Fruit fly (Drosophila melanogaster) whole organism, embryonic: ENCODE results near the gene Nup107.
A peak's percentile ranks its signal among the peaks of the same experiment; 100 is the strongest.

Source experiments
- Ada2b ChIP-seq: fragments of 200-800 bp; sonication (Bioruptor generic); IDR thresholded peaks from 2 replicates; pipeline ENCODE4 v1.3.6; 2022; ENCODE audit warnings: missing biosample characterization, missing genetic modification characterization
- Aef1 ChIP-seq: fragments of 200-800 bp; sonication (Bioruptor generic); IDR thresholded peaks from 3 replicates; pipeline ENCODE4 v1.3.6; 2022; ENCODE audit warnings: missing biosample characterization, missing genetic modification characterization
- BtbVII ChIP-seq: fragments of 200-800 bp; sonication (Bioruptor generic); optimal IDR thresholded peaks from 3 replicates; lab custom pipeline; 2017; ENCODE audit warnings: missing biosample characterization, mild to moderate bottlenecking, missing genetic modification characterization
- Bteb2 ChIP-seq: fragments of 200-800 bp; sonication (Bioruptor generic); optimal IDR thresholded peaks from 2 replicates; lab custom pipeline; 2016; ENCODE audit warnings: missing biosample characterization, missing genetic modification characterization
- CG11504 ChIP-seq: fragments of 200-800 bp; sonication (Bioruptor generic); optimal IDR thresholded peaks from 3 replicates; lab custom pipeline; 2019; ENCODE audit warnings: missing biosample characterization, mild to moderate bottlenecking, missing genetic modification characterization, moderate library complexity
- CG12659 ChIP-seq: fragments of 200-800 bp; sonication (Bioruptor generic); optimal IDR thresholded peaks from 3 replicates; lab custom pipeline; 2017; ENCODE audit warnings: mild to moderate bottlenecking, missing biosample characterization, missing genetic modification reagents, missing genetic modification characterization
- CG15269 ChIP-seq: fragments of 200-800 bp; sonication (Bioruptor generic); optimal IDR thresholded peaks from 2 replicates; lab custom pipeline; 2018; ENCODE audit warnings: missing biosample characterization, mild to moderate bottlenecking, missing genetic modification characterization, moderate library complexity
- CG16779 ChIP-seq: fragments of 200-800 bp; sonication (Bioruptor generic); IDR thresholded peaks from 2 replicates; pipeline ENCODE4 v1.3.6; 2022; ENCODE audit warnings: missing biosample characterization, missing genetic modification characterization
- CG16813 ChIP-seq: fragments of 200-800 bp; sonication (Bioruptor generic); IDR thresholded peaks from 3 replicates; pipeline ENCODE4 v1.3.6; 2022; ENCODE audit warnings: missing biosample characterization, missing genetic modification characterization; ENCODE audit not compliant: partially characterized antibody
- CG17385 ChIP-seq: fragments of 200-800 bp; sonication (Bioruptor generic); optimal IDR thresholded peaks from 3 replicates; lab custom pipeline; 2018; ENCODE audit warnings: missing biosample characterization, mild to moderate bottlenecking, missing genetic modification characterization
- CG18599 ChIP-seq: fragments of 200-800 bp; sonication (Bioruptor generic); optimal IDR thresholded peaks from 3 replicates; lab custom pipeline; 2017; ENCODE audit warnings: missing biosample characterization, missing genetic modification characterization, mild to moderate bottlenecking, moderate library complexity, missing genetic modification reagents
- CG2199 ChIP-seq: fragments of 200-800 bp; sonication (Bioruptor generic); IDR thresholded peaks from 3 replicates; pipeline ENCODE4 v1.3.6; 2022; ENCODE audit warnings: missing biosample characterization, missing genetic modification characterization
- CG4282 ChIP-seq: fragments of 200-800 bp; sonication (Bioruptor generic); optimal IDR thresholded peaks from 2 replicates; lab custom pipeline; 2016; ENCODE audit warnings: missing biosample characterization, missing genetic modification characterization
- CG43689 ChIP-seq: fragments of 200-800 bp; sonication (Bioruptor generic); IDR thresholded peaks from 2 replicates; pipeline ENCODE4 v1.3.6; 2022; ENCODE audit warnings: missing biosample characterization, missing genetic modification characterization
- CG4707 ChIP-seq: fragments of 200-800 bp; sonication (Bioruptor generic); optimal IDR thresholded peaks from 2 replicates; lab custom pipeline; 2018; ENCODE audit warnings: missing biosample characterization, mild to moderate bottlenecking, missing genetic modification characterization, moderate library complexity
- CG6683 ChIP-seq: fragments of 200-800 bp; sonication (Bioruptor generic); optimal IDR thresholded peaks from 2 replicates; lab custom pipeline; 2017; ENCODE audit warnings: missing biosample characterization, mild to moderate bottlenecking, missing genetic modification characterization, missing genetic modification reagents
- CG6854 ChIP-seq: fragments of 200-800 bp; sonication (Bioruptor generic); optimal IDR thresholded peaks from 3 replicates; lab custom pipeline; 2017; ENCODE audit warnings: missing biosample characterization, mild to moderate bottlenecking, missing genetic modification characterization
- CG8359 ChIP-seq: fragments of 200-800 bp; sonication (Bioruptor generic); optimal IDR thresholded peaks from 2 replicates; lab custom pipeline; 2017; ENCODE audit warnings: missing biosample characterization, mild to moderate bottlenecking, missing genetic modification characterization, borderline replicate concordance
- CG9876 ChIP-seq: fragments of 200-800 bp; sonication (Bioruptor generic); optimal IDR thresholded peaks from 2 replicates; lab custom pipeline; 2016; ENCODE audit warnings: missing biosample characterization, missing genetic modification characterization
- CoRest ChIP-seq: fragments of 200-800 bp; sonication (Bioruptor generic); optimal IDR thresholded peaks from 3 replicates; lab custom pipeline; 2018; ENCODE audit warnings: missing biosample characterization, mild to moderate bottlenecking, missing genetic modification characterization, moderate library complexity
- Dref ChIP-seq: fragments of 200-800 bp; sonication (Bioruptor generic); IDR thresholded peaks from 2 replicates; pipeline ENCODE4 v1.3.6; 2022; ENCODE audit warnings: missing biosample characterization, missing genetic modification characterization
- Elba2 ChIP-seq: fragments of 200-800 bp; sonication (Bioruptor generic); optimal IDR thresholded peaks from 3 replicates; lab custom pipeline; 2016; ENCODE audit warnings: missing biosample characterization, missing genetic modification characterization
- Ets97D ChIP-seq: fragments of 200-800 bp; sonication (Bioruptor generic); optimal IDR thresholded peaks from 3 replicates; lab custom pipeline; 2016; ENCODE audit warnings: missing biosample characterization, missing genetic modification characterization
- HHEX ChIP-seq: fragments of 200-800 bp; sonication (Bioruptor generic); optimal IDR thresholded peaks from 3 replicates; lab custom pipeline; 2017; ENCODE audit warnings: missing biosample characterization, mild to moderate bottlenecking, missing genetic modification characterization, missing genetic modification reagents
- Hand ChIP-seq: fragments of 200-800 bp; sonication (Bioruptor generic); optimal IDR thresholded peaks from 2 replicates; lab custom pipeline; 2017; ENCODE audit warnings: mild to moderate bottlenecking, missing biosample characterization, missing genetic modification reagents, missing genetic modification characterization
- Hr78 ChIP-seq, 2 experiments: fragments of 200-800 bp in 1 of 2; fragments of >200 bp in 1 of 2; sonication (Bioruptor generic) in 1 of 2; optimal IDR thresholded peaks; 2 replicates each; lab custom pipeline; 2017 to 2019; ENCODE audit warnings: missing biosample characterization in 2 of 2, missing genetic modification characterization in 2 of 2, mild to moderate bottlenecking in 1 of 2, moderate library complexity in 1 of 2
- MBD-R2 ChIP-seq: fragments of 200-800 bp; sonication (Bioruptor generic); IDR thresholded peaks from 2 replicates; pipeline ENCODE4 v1.3.6; 2022; ENCODE audit warnings: missing biosample characterization, missing genetic modification characterization
- Mad ChIP-seq: fragments of 200-800 bp; sonication (Bioruptor generic); optimal IDR thresholded peaks from 2 replicates; lab custom pipeline; 2016; ENCODE audit warnings: missing biosample characterization, missing genetic modification characterization
- Med ChIP-seq: fragments of 200-800 bp; sonication (Bioruptor generic); peaks from one replicate; lab custom pipeline; 2016; ENCODE audit warnings: missing biosample characterization, missing genetic modification characterization, mild to moderate bottlenecking, inconsistent platforms, moderate library complexity
- NFAT ChIP-seq: fragments of 200-800 bp; sonication (Bioruptor generic); IDR thresholded peaks from 2 replicates; pipeline ENCODE4 v1.3.6; 2022; ENCODE audit warnings: missing biosample characterization, missing genetic modification characterization
- Stat92E ChIP-seq, 3 experiments: fragments of >200 bp in 2 of 3; fragments of 200-800 bp in 1 of 3; sonication (Bioruptor generic) in 1 of 3; optimal IDR thresholded peaks; 2 replicates each; lab custom pipeline; 2017 to 2019; ENCODE audit warnings: missing biosample characterization in 3 of 3, missing genetic modification characterization in 3 of 3, mild to moderate bottlenecking in 1 of 3, moderate library complexity in 1 of 3
- TFAM ChIP-seq: fragments of 200-800 bp; sonication (Bioruptor generic); optimal IDR thresholded peaks from 2 replicates; lab custom pipeline; 2017; ENCODE audit warnings: missing biosample characterization, missing genetic modification characterization, inconsistent platforms
- Xrp1 ChIP-seq: fragments of 200-800 bp; sonication (Bioruptor generic); IDR thresholded peaks from 2 replicates; pipeline ENCODE4 v1.3.6; 2022; ENCODE audit warnings: missing biosample characterization, missing genetic modification characterization
- ab ChIP-seq: fragments of 200-800 bp; sonication (Bioruptor generic); optimal IDR thresholded peaks from 2 replicates; lab custom pipeline; 2016; ENCODE audit warnings: missing biosample characterization, missing genetic modification characterization
- abd-A ChIP-seq: fragments of 200-800 bp; sonication (Bioruptor generic); optimal IDR thresholded peaks from 3 replicates; lab custom pipeline; 2019; ENCODE audit warnings: missing biosample characterization, mild to moderate bottlenecking, missing genetic modification characterization, moderate library complexity
- amos ChIP-seq: fragments of 200-800 bp; sonication (Bioruptor generic); IDR thresholded peaks from 2 replicates; pipeline ENCODE4 v1.3.6; 2022; ENCODE audit warnings: missing biosample characterization, missing genetic modification characterization; ENCODE audit not compliant: partially characterized antibody
- corto ChIP-seq: fragments of 200-800 bp; sonication (Bioruptor generic); optimal IDR thresholded peaks from 2 replicates; lab custom pipeline; 2016; ENCODE audit warnings: missing biosample characterization, mild to moderate bottlenecking, missing genetic modification characterization, moderate library complexity
- dmrt11E ChIP-seq: fragments of 200-800 bp; sonication (Bioruptor generic); optimal IDR thresholded peaks from 3 replicates; lab custom pipeline; 2018; ENCODE audit warnings: missing biosample characterization, mild to moderate bottlenecking, missing genetic modification characterization, moderate library complexity
- ewg ChIP-seq: fragments of 200-800 bp; sonication (Bioruptor generic); optimal IDR thresholded peaks from 3 replicates; lab custom pipeline; 2017; ENCODE audit warnings: mild to moderate bottlenecking, missing biosample characterization, missing genetic modification reagents, missing genetic modification characterization
- gce ChIP-seq: fragments of 200-800 bp; sonication (Bioruptor generic); IDR thresholded peaks from 3 replicates; pipeline ENCODE4 v1.3.6; 2022; ENCODE audit warnings: missing biosample characterization, missing genetic modification characterization
- hb ChIP-seq: fragments of 200-800 bp; sonication (Bioruptor generic); IDR thresholded peaks from 3 replicates; pipeline ENCODE4 v1.3.6; 2022; ENCODE audit warnings: missing biosample characterization, missing genetic modification characterization; ENCODE audit not compliant: partially characterized antibody
- oc ChIP-seq: fragments of 200-800 bp; sonication (Bioruptor generic); optimal IDR thresholded peaks from 2 replicates; lab custom pipeline; 2018; ENCODE audit warnings: missing biosample characterization, mild to moderate bottlenecking, missing genetic modification characterization, moderate library complexity
- row ChIP-seq: fragments of 200-800 bp; sonication (Bioruptor generic); IDR thresholded peaks from 3 replicates; pipeline ENCODE4 v1.3.6; 2022; ENCODE audit warnings: missing biosample characterization, missing genetic modification characterization
- sd ChIP-seq: fragments of 200-800 bp; sonication (Bioruptor generic); optimal IDR thresholded peaks from 3 replicates; lab custom pipeline; 2018; ENCODE audit warnings: missing biosample characterization, mild to moderate bottlenecking, missing genetic modification characterization, moderate library complexity
- sens ChIP-seq: fragments of 200-800 bp; sonication (Bioruptor generic); peaks from one replicate; lab custom pipeline; 2016; ENCODE audit warnings: missing biosample characterization, missing genetic modification characterization
- sna ChIP-seq: fragments of 200-800 bp; sonication (Bioruptor generic); IDR thresholded peaks from 2 replicates; pipeline ENCODE4 v1.3.6; 2022; ENCODE audit warnings: missing biosample characterization, missing genetic modification characterization; ENCODE audit not compliant: partially characterized antibody
- unc-4 ChIP-seq: fragments of 200-800 bp; sonication (Bioruptor generic); IDR thresholded peaks from 2 replicates; pipeline ENCODE4 v1.3.6; 2022; ENCODE audit warnings: missing biosample characterization, missing genetic modification characterization; ENCODE audit not compliant: partially characterized antibody
- zen2 ChIP-seq: fragments of 200-800 bp; sonication (Bioruptor generic); IDR thresholded peaks from 3 replicates; pipeline ENCODE4 v1.3.6; 2022; ENCODE audit warnings: missing biosample characterization, missing genetic modification characterization; ENCODE audit not compliant: partially characterized antibody
- zf30C ChIP-seq: fragments of 200-800 bp; sonication (Bioruptor generic); optimal IDR thresholded peaks from 3 replicates; lab custom pipeline; 2018; ENCODE audit warnings: missing biosample characterization, mild to moderate bottlenecking, missing genetic modification characterization

Nup107 gene

dm6 chr2L:10756049-10756448 lies 20.2 kb upstream of the Nup107 start, which contains the start of gene CG17124 (continued):
- peak; percentile 69 for TF ChIP-seq NFAT (GFP tag; lab: Robert Waterston, UW)
- peak; percentile 19 for TF ChIP-seq Hand
- no peak for TF ChIP-seq corto
- no peak for TF ChIP-seq CG8359 (GFP tag; lab: Kevin White, UChicago)
- TF ChIP-seq CG18599 (GFP tag; lab: Kevin White, UChicago), result peak; percentile 51
- TF ChIP-seq Stat92E (GFP tag; optimal IDR thresholded peaks at IDR 0.05; lab: Kevin White, UChicago), result no peak
- no peak for TF ChIP-seq hb (GFP tag; lab: Robert Waterston, UW)
- TF ChIP-seq abd-A (tag; lab: Kevin White, UChicago), result peak; percentile 87
- TF ChIP-seq Ada2b (GFP tag; lab: Robert Waterston, UW), result no peak
- peak; percentile 52 for TF ChIP-seq sens (GFP tag; lab: Kevin White, UChicago)
- no peak for TF ChIP-seq CoRest (tag; lab: Kevin White, UChicago)
- peak; percentile 19 for TF ChIP-seq CG9876 (GFP tag; lab: Kevin White, UChicago)
- peak; percentile 15 for TF ChIP-seq CG12659 (GFP tag; lab: Kevin White, UChicago)
- 0 out of 2 replicates have a peak, but pooled peaks have one; percentile 13 for TF ChIP-seq Xrp1 (GFP tag; lab: Robert Waterston, UW)
- TF ChIP-seq dmrt11E, result no peak
- no peak; the same call in 1 of the 3 replicates for TF ChIP-seq zen2
- TF ChIP-seq Ets97D (GFP tag; lab: Kevin White, UChicago), result no peak
- TF ChIP-seq Aef1 (GFP tag; lab: Robert Waterston, UW), result no peak
- peak in 1 of 2 experiments; percentile 2 for TF ChIP-seq Hr78 (GFP tag; optimal IDR thresholded peaks at IDR 0.05; lab: Kevin White, UChicago)
- no peak for TF ChIP-seq ewg (GFP tag; lab: Kevin White, UChicago)
- TF ChIP-seq Med (GFP tag; lab: Kevin White, UChicago), result peak; percentile 91
- TF ChIP-seq Dref (GFP tag; lab: Robert Waterston, UW), result no peak
- peak; percentile 40 for TF ChIP-seq HHEX (GFP tag; lab: Kevin White, UChicago)
- TF ChIP-seq Mad (GFP tag; lab: Kevin White, UChicago), result peak; percentile 22
- TF ChIP-seq CG4707 (GFP tag; lab: Kevin White, UChicago), result peak; percentile 13
- no peak for TF ChIP-seq zf30C (GFP tag; lab: Kevin White, UChicago)
- TF ChIP-seq CG16779 (GFP tag; lab: Robert Waterston, UW), result no peak
- peak; percentile 44 for TF ChIP-seq oc (tag; lab: Kevin White, UChicago)
- TF ChIP-seq CG6683 (GFP tag; lab: Kevin White, UChicago), result peak; percentile 26
- TF ChIP-seq BtbVII (GFP tag; lab: Kevin White, UChicago), result no peak
- no peak for TF ChIP-seq Bteb2
- no peak for TF ChIP-seq CG43689 (GFP tag; lab: Robert Waterston, UW)
- no peak for TF ChIP-seq CG16813 (GFP tag; lab: Robert Waterston, UW)
- peak; percentile 21; the same call in 1 of the 2 replicates for TF ChIP-seq MBD-R2
- TF ChIP-seq gce (GFP tag; lab: Robert Waterston, UW), result 0 out of 3 replicates have a peak, but pooled peaks have one; percentile 12
- TF ChIP-seq Elba2, result no peak
- TF ChIP-seq ab (GFP tag; lab: Kevin White, UChicago), result no peak
- peak; percentile 30 for TF ChIP-seq sd (tag; lab: Kevin White, UChicago)
- TF ChIP-seq CG4282 (GFP tag; lab: Kevin White, UChicago), result no peak
- peak; percentile 20 for TF ChIP-seq CG15269 (tag; lab: Kevin White, UChicago)
- TF ChIP-seq sna, result 0 out of 2 replicates have a peak, but pooled peaks have one; percentile 15
- TF ChIP-seq CG6854 (GFP tag; lab: Kevin White, UChicago), result peak; percentile 20
- TF ChIP-seq CG17385 (GFP tag; lab: Kevin White, UChicago), result peak; percentile 41
- peak; percentile 25 for TF ChIP-seq CG11504 (tag; lab: Kevin White, UChicago)
- TF ChIP-seq unc-4 (GFP tag; lab: Robert Waterston, UW), result peak; percentile 40; the same call in 1 of the 2 replicates
- TF ChIP-seq row (GFP tag; lab: Robert Waterston, UW), result no peak; the same call in 2 of the 3 replicates
- peak; percentile 84; the same call in 2 of the 3 replicates for TF ChIP-seq CG2199 (GFP tag; lab: Robert Waterston, UW)
- no peak for TF ChIP-seq TFAM (GFP tag; lab: Kevin White, UChicago)
- peak; percentile 40; the same call in 1 of the 2 replicates for TF ChIP-seq amos
